Fruit fly (Drosophila melanogaster) whole organism, embryonic: ENCODE data around the gene RAF2.
A peak's percentile ranks its signal among the peaks of the same experiment; 100 is the strongest.

ENCODE experiments used
- CG10366 ChIP-seq: fragments of 200-800 bp; sonication (Bioruptor generic); IDR thresholded peaks from 2 replicates; pipeline ENCODE4 v1.3.6; 2022; ENCODE audit warnings: missing biosample characterization, missing genetic modification characterization
- CG11456 ChIP-seq: fragments of 200-800 bp; sonication (Bioruptor generic); IDR thresholded peaks from 3 replicates; pipeline ENCODE4 v1.3.6; 2022; ENCODE audit warnings: missing biosample characterization, missing genetic modification characterization
- CG12391 ChIP-seq: fragments of 200-800 bp; sonication (Bioruptor generic); optimal IDR thresholded peaks from 3 replicates; lab custom pipeline; 2018; ENCODE audit warnings: missing biosample characterization, mild to moderate bottlenecking, missing genetic modification characterization, moderate library complexity
- CG13624 ChIP-seq: fragments of 200-800 bp; sonication (Bioruptor generic); optimal IDR thresholded peaks from 2 replicates; lab custom pipeline; 2016; ENCODE audit warnings: missing biosample characterization, missing genetic modification characterization
- CG13894 ChIP-seq: fragments of 200-800 bp; sonication (Bioruptor generic); optimal IDR thresholded peaks from 3 replicates; lab custom pipeline; 2018; ENCODE audit warnings: missing biosample characterization, mild to moderate bottlenecking, missing genetic modification characterization, moderate library complexity
- CG15514 ChIP-seq: fragments of 200-800 bp; sonication (Bioruptor generic); optimal IDR thresholded peaks from 3 replicates; lab custom pipeline; 2017; ENCODE audit warnings: missing biosample characterization, missing genetic modification characterization, mild to moderate bottlenecking, moderate library complexity, missing genetic modification reagents
- CG16863 ChIP-seq: fragments of 200-800 bp; sonication (Bioruptor generic); optimal IDR thresholded peaks from 3 replicates; lab custom pipeline; 2016; ENCODE audit warnings: missing biosample characterization, missing genetic modification characterization
- CG18011 ChIP-seq: fragments of 200-800 bp; sonication (Bioruptor generic); optimal IDR thresholded peaks from 2 replicates; lab custom pipeline; 2017; ENCODE audit warnings: missing biosample characterization, missing genetic modification characterization, mild to moderate bottlenecking, moderate library complexity, missing genotype
- CG1832 ChIP-seq: fragments of 200-800 bp; sonication (Bioruptor generic); optimal IDR thresholded peaks from 2 replicates; lab custom pipeline; 2017; ENCODE audit warnings: missing biosample characterization, mild to moderate bottlenecking, missing genetic modification characterization, inconsistent platforms
- CG3281 ChIP-seq: fragments of 200-800 bp; sonication (Bioruptor generic); optimal IDR thresholded peaks from 3 replicates; lab custom pipeline; 2017; ENCODE audit warnings: missing biosample characterization, mild to moderate bottlenecking, missing genetic modification characterization
- CG3838 ChIP-seq: fragments of 200-800 bp; sonication (Bioruptor generic); optimal IDR thresholded peaks from 3 replicates; lab custom pipeline; 2016; ENCODE audit warnings: missing biosample characterization, missing genetic modification characterization
- CG4404 ChIP-seq: fragments of 200-800 bp; sonication (Bioruptor generic); IDR thresholded peaks from 2 replicates; pipeline ENCODE4 v1.3.6; 2022; ENCODE audit warnings: missing biosample characterization, missing genetic modification characterization
- CG4424 ChIP-seq: fragments of 200-800 bp; sonication (Bioruptor generic); optimal IDR thresholded peaks from 3 replicates; lab custom pipeline; 2016; ENCODE audit warnings: missing biosample characterization, missing genetic modification characterization
- CG4617 ChIP-seq: fragments of 200-800 bp; sonication (Bioruptor generic); optimal IDR thresholded peaks from 3 replicates; lab custom pipeline; 2016; ENCODE audit warnings: missing biosample characterization, missing genetic modification characterization, borderline replicate concordance
- CG4854 ChIP-seq: fragments of 200-800 bp; sonication (Bioruptor generic); optimal IDR thresholded peaks from 2 replicates; lab custom pipeline; 2016; ENCODE audit warnings: missing biosample characterization, missing genetic modification characterization, inconsistent platforms
- CG5953 ChIP-seq: fragments of 200-800 bp; sonication (Bioruptor generic); IDR thresholded peaks from 2 replicates; pipeline ENCODE4 v1.3.6; 2022; ENCODE audit warnings: missing biosample characterization, missing genetic modification characterization
- CG6689 ChIP-seq: fragments of 200-800 bp; sonication (Bioruptor generic); IDR thresholded peaks from 2 replicates; pipeline ENCODE4 v1.3.6; 2022; ENCODE audit warnings: missing biosample characterization, missing genetic modification characterization
- CG9817 ChIP-seq: fragments of 200-800 bp; sonication (Bioruptor generic); optimal IDR thresholded peaks from 2 replicates; lab custom pipeline; 2018; ENCODE audit warnings: missing biosample characterization, mild to moderate bottlenecking, missing genetic modification characterization, moderate library complexity
- Chrac-16 ChIP-seq: fragments of 200-800 bp; sonication (Bioruptor generic); optimal IDR thresholded peaks from 3 replicates; lab custom pipeline; 2016; ENCODE audit warnings: missing biosample characterization, missing genetic modification characterization
- CoRest ChIP-seq: fragments of 200-800 bp; sonication (Bioruptor generic); optimal IDR thresholded peaks from 3 replicates; lab custom pipeline; 2018; ENCODE audit warnings: missing biosample characterization, mild to moderate bottlenecking, missing genetic modification characterization, moderate library complexity
- Dip2 ChIP-seq: fragments of 200-800 bp; sonication (Bioruptor generic); IDR thresholded peaks from 2 replicates; pipeline ENCODE4 v1.3.6; 2022; ENCODE audit warnings: missing biosample characterization, missing genetic modification characterization
- E2f1 ChIP-seq: fragments of 200-800 bp; sonication (Bioruptor generic); IDR thresholded peaks from 2 replicates; pipeline ENCODE4 v1.3.6; 2022; ENCODE audit warnings: missing biosample characterization, missing genetic modification characterization
- Gug ChIP-seq: fragments of 200-800 bp; sonication (Bioruptor generic); IDR thresholded peaks from 4 replicates; pipeline ENCODE4 v1.3.6; 2022; ENCODE audit warnings: missing biosample characterization, missing genetic modification characterization
- HmgD ChIP-seq: fragments of 200-800 bp; sonication (Bioruptor generic); optimal IDR thresholded peaks from 3 replicates; lab custom pipeline; 2016; ENCODE audit warnings: missing biosample characterization, missing genetic modification characterization
- MTF-1 ChIP-seq: fragments of 200-800 bp; sonication (Bioruptor generic); optimal IDR thresholded peaks from 2 replicates; lab custom pipeline; 2018; ENCODE audit warnings: missing biosample characterization, mild to moderate bottlenecking, missing genetic modification characterization, borderline replicate concordance
- Myb ChIP-seq: fragments of 200-800 bp; sonication (Bioruptor generic); optimal IDR thresholded peaks from 2 replicates; lab custom pipeline; 2016; ENCODE audit warnings: missing biosample characterization, missing genetic modification characterization
- Opbp ChIP-seq: fragments of 200-800 bp; sonication (Bioruptor generic); IDR thresholded peaks from 3 replicates; pipeline ENCODE4 v1.3.6; 2022; ENCODE audit warnings: missing biosample characterization, missing genetic modification characterization; ENCODE audit not compliant: partially characterized antibody
- Pdp1 ChIP-seq, 2 experiments: fragments of 200-800 bp; sonication (Bioruptor generic); optimal IDR thresholded peaks; 3 replicates each; lab custom pipeline; 2016; ENCODE audit warnings: missing biosample characterization in 2 of 2, missing genetic modification characterization in 2 of 2, mild to moderate bottlenecking in 1 of 2, moderate library complexity in 1 of 2
- Sry-β ChIP-seq: fragments of 200-800 bp; sonication (Bioruptor generic); optimal IDR thresholded peaks from 2 replicates; lab custom pipeline; 2018; ENCODE audit warnings: missing biosample characterization, mild to moderate bottlenecking, missing genetic modification characterization, moderate library complexity
- Xbp1 ChIP-seq: fragments of 200-800 bp; sonication (Bioruptor generic); optimal IDR thresholded peaks from 3 replicates; lab custom pipeline; 2016; ENCODE audit warnings: missing biosample characterization, mild to moderate bottlenecking, missing genetic modification characterization
- ap ChIP-seq: fragments of 200-800 bp; sonication (Bioruptor generic); IDR thresholded peaks from 2 replicates; pipeline ENCODE4 v1.3.6; 2022; ENCODE audit warnings: missing biosample characterization, missing genetic modification characterization
- bab2 ChIP-seq: fragments of 200-800 bp; sonication (Bioruptor generic); optimal IDR thresholded peaks from 2 replicates; lab custom pipeline; 2016; ENCODE audit warnings: missing biosample characterization, missing genetic modification characterization
- caup ChIP-seq: fragments of 200-800 bp; sonication (Bioruptor generic); optimal IDR thresholded peaks from 3 replicates; lab custom pipeline; 2017; ENCODE audit warnings: missing biosample characterization, mild to moderate bottlenecking, missing genetic modification characterization, moderate library complexity; ENCODE audit not compliant: severe bottlenecking
- chn ChIP-seq: fragments of 200-800 bp; sonication (Bioruptor generic); optimal IDR thresholded peaks from 2 replicates; lab custom pipeline; 2016; ENCODE audit warnings: missing biosample characterization, missing genetic modification characterization
- croc ChIP-seq: fragments of 200-800 bp; sonication (Bioruptor generic); conservative IDR thresholded peaks from 3 replicates; pipeline ENCODE4 v1.3.6; 2022; ENCODE audit warnings: missing biosample characterization, missing genetic modification characterization
- crp ChIP-seq, 2 experiments: fragments of 200-800 bp; sonication (Bioruptor generic); optimal IDR thresholded peaks; 2 replicates in 1 of 2; 3 replicates in 1 of 2; lab custom pipeline; 2017; ENCODE audit warnings: missing biosample characterization in 2 of 2, missing genetic modification characterization in 2 of 2, mild to moderate bottlenecking in 1 of 2, moderate library complexity in 1 of 2
- dmrt11E ChIP-seq: fragments of 200-800 bp; sonication (Bioruptor generic); optimal IDR thresholded peaks from 3 replicates; lab custom pipeline; 2018; ENCODE audit warnings: missing biosample characterization, mild to moderate bottlenecking, missing genetic modification characterization, moderate library complexity
- dpn ChIP-seq, 2 experiments: fragments of 200-800 bp; sonication (Bioruptor generic); optimal IDR thresholded peaks; 3 replicates each; lab custom pipeline; 2016; ENCODE audit warnings: missing biosample characterization in 2 of 2, missing genetic modification characterization in 2 of 2
- inv ChIP-seq: fragments of 200-800 bp; sonication (Bioruptor generic); IDR thresholded peaks from 2 replicates; pipeline ENCODE4 v1.3.6; 2022; ENCODE audit warnings: missing biosample characterization, missing genetic modification characterization; ENCODE audit not compliant: partially characterized antibody
- maf-S ChIP-seq: fragments of 200-800 bp; sonication (Bioruptor generic); optimal IDR thresholded peaks from 2 replicates; lab custom pipeline; 2016; ENCODE audit warnings: missing biosample characterization, missing genetic modification characterization
- nerfin-2 ChIP-seq: fragments of 200-800 bp; sonication (Bioruptor generic); IDR thresholded peaks from 2 replicates; pipeline ENCODE4 v1.3.6; 2022; ENCODE audit warnings: missing biosample characterization, missing genetic modification characterization; ENCODE audit not compliant: partially characterized antibody
- pho ChIP-seq: fragments of 200-800 bp; sonication (Bioruptor generic); optimal IDR thresholded peaks from 2 replicates; lab custom pipeline; 2016; ENCODE audit warnings: missing biosample characterization, missing genetic modification characterization
- phol ChIP-seq: fragments of 200-800 bp; sonication (Bioruptor generic); optimal IDR thresholded peaks from 3 replicates; lab custom pipeline; 2018; ENCODE audit warnings: missing biosample characterization, mild to moderate bottlenecking, missing genetic modification characterization, moderate library complexity
- pros ChIP-seq: fragments of 200-800 bp; sonication (Bioruptor generic); optimal IDR thresholded peaks from 3 replicates; lab custom pipeline; 2019; ENCODE audit warnings: missing biosample characterization, mild to moderate bottlenecking, missing genetic modification characterization, moderate library complexity
- seq ChIP-seq: fragments of 200-800 bp; sonication (Bioruptor generic); IDR thresholded peaks from 2 replicates; pipeline ENCODE4 v1.3.6; 2022; ENCODE audit warnings: missing biosample characterization, missing genetic modification characterization
- tap ChIP-seq: fragments of 200-800 bp; optimal IDR thresholded peaks from 3 replicates; lab custom pipeline; 2019; ENCODE audit warnings: missing biosample characterization, mild to moderate bottlenecking, missing genetic modification characterization, moderate library complexity
- tna ChIP-seq: fragments of 200-800 bp; sonication (Bioruptor generic); IDR thresholded peaks from 2 replicates; pipeline ENCODE4 v1.3.6; 2022; ENCODE audit warnings: missing biosample characterization, missing genetic modification characterization; ENCODE audit not compliant: partially characterized antibody
- twi ChIP-seq: fragments of 200-800 bp; optimal IDR thresholded peaks from 2 replicates; lab custom pipeline; 2019; ENCODE audit warnings: missing biosample characterization, mild to moderate bottlenecking, missing genetic modification characterization, moderate library complexity
- tx ChIP-seq: fragments of 200-800 bp; sonication (Bioruptor generic); optimal IDR thresholded peaks from 2 replicates; lab custom pipeline; 2016; ENCODE audit warnings: missing biosample characterization, missing genetic modification characterization
- wdn ChIP-seq: fragments of 200-800 bp; sonication (Bioruptor generic); IDR thresholded peaks from 2 replicates; pipeline ENCODE4 v1.3.6; 2022; ENCODE audit warnings: missing biosample characterization, missing genetic modification characterization

RAF2 gene

DNA sequence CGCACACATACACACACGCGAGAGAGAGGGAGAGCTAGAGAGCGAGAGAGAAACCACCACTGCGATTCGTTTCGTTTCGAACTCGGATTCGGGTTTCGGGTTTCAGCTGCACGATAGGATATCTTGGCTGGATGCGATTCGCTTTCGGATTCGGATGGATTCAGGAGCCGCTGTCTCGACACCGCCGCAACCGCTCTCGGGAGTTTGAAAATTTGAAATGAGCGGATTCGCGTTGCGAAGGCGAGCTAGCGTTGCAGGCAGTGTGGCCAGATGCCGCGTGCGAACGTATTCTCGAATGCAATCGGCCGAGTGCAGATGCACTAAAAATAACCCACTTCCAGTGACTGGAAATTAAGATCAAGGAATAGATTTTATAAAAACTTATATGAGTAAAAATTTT lies 25.4 kb downstream of the RAF2 start, which contains the start of gene fax (continued):
- TF ChIP-seq HmgD (no peak), CoRest (peak; percentile 30), chn (GFP tag; lab: Kevin White, UChicago) (peak; percentile 9), CG4404 (GFP tag; lab: Robert Waterston, UW) (no peak), CG13624 (GFP tag; lab: Kevin White, UChicago) (no peak), CG16863 (GFP tag; lab: Kevin White, UChicago) (no peak), Pdp1 (GFP tag; optimal IDR thresholded peaks at IDR 0.05; lab: Kevin White, UChicago) (peak in 1 of 2 experiments; percentile 35), E2f1 (GFP tag; lab: Robert Waterston, UW) (no peak), tna (GFP tag; lab: Robert Waterston, UW) (peak; percentile 46), CG13894 (peak; percentile 19), pros (peak; percentile 66), Dip2 (GFP tag; lab: Robert Waterston, UW) (no peak), wdn (GFP tag; lab: Robert Waterston, UW) (no peak), dmrt11E (tag; lab: Kevin White, UChicago) (no peak), phol (tag; lab: Kevin White, UChicago) (peak; percentile 24), CG4424 (GFP tag; lab: Kevin White, UChicago) (no peak), CG5953 (no peak), seq (GFP tag; lab: Robert Waterston, UW) (peak; percentile 17; the same call in 1 of the 2 replicates), nerfin-2 (GFP tag; lab: Robert Waterston, UW) (peak; percentile 21; the same call in 1 of the 2 replicates), tx (GFP tag; lab: Kevin White, UChicago) (no peak), Sry-β (GFP tag; lab: Kevin White, UChicago) (no peak), inv (GFP tag; lab: Robert Waterston, UW) (no peak), tap (tag; lab: Kevin White, UChicago) (peak; percentile 15), twi (peak; percentile 3), maf-S (no peak), Opbp (GFP tag; lab: Robert Waterston, UW) (peak; percentile 71), CG3281 (no peak), CG11456 (GFP tag; lab: Robert Waterston, UW) (no peak), CG18011 (GFP tag; lab: Kevin White, UChicago) (no peak), Xbp1 (GFP tag; lab: Kevin White, UChicago) (peak; percentile 3), caup (peak; percentile 34), MTF-1 (GFP tag; lab: Kevin White, UChicago) (peak; percentile 51), Gug (GFP tag; lab: Robert Waterston, UW) (no peak), CG4617 (GFP tag; lab: Kevin White, UChicago) (no peak), CG3838 (no peak), CG10366 (GFP tag; lab: Robert Waterston, UW) (no peak), CG15514 (GFP tag; lab: Kevin White, UChicago) (peak; percentile 71), pho (GFP tag; lab: Kevin White, UChicago) (no peak), Chrac-16 (no peak), CG4854 (peak; percentile 9), CG1832 (GFP tag; lab: Kevin White, UChicago) (peak; percentile 72), croc (GFP tag; lab: Robert Waterston, UW) (no peak), dpn (GFP tag; optimal IDR thresholded peaks at IDR 0.05; lab: Kevin White, UChicago) (peak in 1 of 2 experiments; percentile 10), CG6689 (GFP tag; lab: Robert Waterston, UW) (no peak), ap (GFP tag; lab: Robert Waterston, UW) (no peak), bab2 (GFP tag; lab: Kevin White, UChicago) (no peak), CG12391 (tag; lab: Kevin White, UChicago) (peak; percentile 47), Myb (GFP tag; lab: Kevin White, UChicago) (peak; percentile 54), crp (GFP tag; optimal IDR thresholded peaks at IDR 0.05; lab: Kevin White, UChicago) (no peak), CG9817 (no peak)
